Worm (Caenorhabditis elegans) whole organism, young adult: ENCODE measurements around the gene C05D12.5.
A peak's percentile ranks its signal among the peaks of the same experiment; 100 is the strongest.

Experiments
- B0019.2 ChIP-seq: fragments of 200-800 bp; sonication (Bioruptor generic); conservative IDR thresholded peaks from 2 replicates; pipeline ENCODE4 v1.3.6; 2022; ENCODE audit warnings: missing genetic modification reagents, missing genetic modification characterization, missing compliant biosample characterization
- B0261.1 ChIP-seq: sonication (generic microtip); optimal IDR thresholded peaks from 2 replicates; lab custom pipeline; 2016; ENCODE audit warnings: mild to moderate bottlenecking, missing genetic modification characterization, moderate library complexity, missing compliant biosample characterization
- C17E4.6 ChIP-seq: fragments of 200-800 bp; sonication (Bioruptor generic); IDR thresholded peaks from 2 replicates; pipeline ENCODE4 v1.3.6; 2022; ENCODE audit warnings: missing genetic modification reagents, missing genetic modification characterization, missing compliant biosample characterization
- D2030.7 ChIP-seq: fragments of 200-800 bp; sonication (Bioruptor generic); IDR thresholded peaks from 2 replicates; pipeline ENCODE4 v1.3.6; 2022; ENCODE audit warnings: missing genetic modification reagents, missing genetic modification characterization, missing compliant biosample characterization
- F10E7.11 ChIP-seq: sonication (generic microtip); optimal IDR thresholded peaks from 2 replicates; lab custom pipeline; 2017; ENCODE audit warnings: mild to moderate bottlenecking, missing genetic modification characterization, moderate library complexity, missing compliant biosample characterization
- F39B2.1 ChIP-seq: fragments of 200-800 bp; sonication (Bioruptor generic); IDR thresholded peaks from 2 replicates; pipeline ENCODE4 v1.3.6; 2022; ENCODE audit warnings: missing genetic modification reagents, missing genetic modification characterization, missing compliant biosample characterization
- F52B5.7 ChIP-seq: sonication (generic microtip); optimal IDR thresholded peaks from 2 replicates; lab custom pipeline; 2016; ENCODE audit warnings: mild to moderate bottlenecking, missing genetic modification characterization, missing compliant biosample characterization
- K11D2.4 ChIP-seq: fragments of 200-800 bp; sonication (Bioruptor generic); IDR thresholded peaks from 2 replicates; pipeline ENCODE4 v1.3.6; 2022; ENCODE audit warnings: missing genetic modification reagents, missing genetic modification characterization, missing compliant biosample characterization
- T07F8.4 ChIP-seq: sonication (generic microtip); optimal IDR thresholded peaks from 2 replicates; lab custom pipeline; 2016; ENCODE audit warnings: mild to moderate bottlenecking, missing genetic modification characterization, moderate library complexity, missing compliant biosample characterization
- T26A5.8 ChIP-seq: sonication (generic microtip); optimal IDR thresholded peaks from 2 replicates; lab custom pipeline; 2016; ENCODE audit warnings: missing genetic modification characterization, missing compliant biosample characterization
- Y56A3A.18 ChIP-seq: fragments of 200-800 bp; sonication (Bioruptor generic); IDR thresholded peaks from 2 replicates; pipeline ENCODE4 v1.3.6; 2022; ENCODE audit warnings: missing genetic modification reagents, missing genetic modification characterization, missing compliant biosample characterization
- akir-1 ChIP-seq: fragments of 200-800 bp; sonication (Bioruptor generic); optimal IDR thresholded peaks from 2 replicates; lab custom pipeline; 2018; ENCODE audit warnings: mild to moderate bottlenecking, missing genetic modification characterization, moderate library complexity, missing compliant biosample characterization
- ama-1 ChIP-seq, 3 experiments: fragments of 150-350 bp in 1 of 3; sonication (generic microtip) in 2 of 3; optimal IDR thresholded peaks; 2 replicates each; lab custom pipeline; 2014 to 2018; ENCODE audit warnings: missing biosample characterization in 2 of 3, missing genetic modification characterization in 2 of 3, missing genetic modification reagents in 2 of 3
- attf-3 ChIP-seq: fragments of 200-800 bp; sonication (Bioruptor generic); conservative IDR thresholded peaks from 2 replicates; pipeline ENCODE4 v1.3.6; 2022; ENCODE audit warnings: missing genetic modification reagents, missing genetic modification characterization, missing compliant biosample characterization
- bed-2 ChIP-seq: fragments of 200-800 bp; sonication (Bioruptor generic); IDR thresholded peaks from 2 replicates; pipeline ENCODE4 v1.3.6; 2022; ENCODE audit warnings: missing genetic modification reagents, missing genetic modification characterization, missing compliant biosample characterization
- cebp-1 ChIP-seq, 2 experiments: fragments of 200-800 bp in 1 of 2; sonication (Bioruptor generic) in 1 of 2; sonication (generic microtip) in 1 of 2; IDR thresholded peaks in 1 of 2; optimal IDR thresholded peaks in 1 of 2; 2 replicates each; pipeline versions ENCODE4 v1.3.6 to Lab custom; 2017 to 2022; ENCODE audit warnings: missing compliant biosample characterization in 2 of 2, missing genetic modification characterization in 2 of 2, mild to moderate bottlenecking in 1 of 2, missing genetic modification reagents in 1 of 2, moderate library complexity in 1 of 2
- cebp-2 ChIP-seq: fragments of 200-800 bp; sonication (Bioruptor generic); IDR thresholded peaks from 2 replicates; pipeline ENCODE4 v1.3.6; 2022; ENCODE audit warnings: missing genetic modification characterization, missing compliant biosample characterization
- ceh-100 ChIP-seq: fragments of 200-800 bp; sonication (Bioruptor generic); IDR thresholded peaks from 2 replicates; pipeline ENCODE4 v1.3.6; 2022; ENCODE audit warnings: missing genetic modification reagents, missing genetic modification characterization, missing compliant biosample characterization
- ceh-58 ChIP-seq: fragments of 200-800 bp; sonication (Bioruptor generic); IDR thresholded peaks from 2 replicates; pipeline ENCODE4 v1.3.6; 2022; ENCODE audit warnings: missing genetic modification characterization, missing compliant biosample characterization
- ceh-79 ChIP-seq: sonication (generic microtip); optimal IDR thresholded peaks from 2 replicates; lab custom pipeline; 2017; ENCODE audit warnings: mild to moderate bottlenecking, missing genetic modification characterization, missing compliant biosample characterization
- ceh-91 ChIP-seq: fragments of 200-800 bp; sonication (Bioruptor generic); IDR thresholded peaks from 2 replicates; pipeline ENCODE4 v1.3.6; 2022; ENCODE audit warnings: missing genetic modification reagents, missing genetic modification characterization, missing compliant biosample characterization
- efl-1 ChIP-seq: fragments of 150-350 bp; optimal IDR thresholded peaks from 2 replicates; lab custom pipeline; 2014; ENCODE audit warnings: missing biosample characterization, missing genetic modification reagents, missing genetic modification characterization
- egl-44 ChIP-seq: fragments of 200-800 bp; sonication (Bioruptor generic); IDR thresholded peaks from 2 replicates; pipeline ENCODE4 v1.3.6; 2022; ENCODE audit warnings: missing genetic modification reagents, missing genetic modification characterization, missing compliant biosample characterization
- ets-4 ChIP-seq: fragments of 200-800 bp; sonication (Bioruptor generic); optimal IDR thresholded peaks from 2 replicates; lab custom pipeline; 2018; ENCODE audit warnings: mild to moderate bottlenecking, missing genetic modification characterization, missing compliant biosample characterization
- hlh-26 ChIP-seq: fragments of 200-800 bp; sonication (Bioruptor generic); conservative IDR thresholded peaks from 2 replicates; pipeline ENCODE4 v1.3.6; 2022; ENCODE audit warnings: missing genetic modification reagents, missing genetic modification characterization, missing compliant biosample characterization
- hmg-20 ChIP-seq: fragments of 200-800 bp; sonication (Bioruptor generic); IDR thresholded peaks from 2 replicates; pipeline ENCODE4 v1.3.6; 2022; ENCODE audit warnings: missing genetic modification reagents, missing genetic modification characterization, missing compliant biosample characterization
- hsf-1 ChIP-seq: fragments of 200-800 bp; sonication (Bioruptor generic); IDR thresholded peaks from 2 replicates; pipeline ENCODE4 v1.3.6; 2022; ENCODE audit warnings: missing genetic modification reagents, missing genetic modification characterization, missing compliant biosample characterization
- lag-1 ChIP-seq: fragments of 200-800 bp; sonication (Bioruptor generic); IDR thresholded peaks from 2 replicates; pipeline ENCODE4 v1.3.6; 2022; ENCODE audit warnings: missing genetic modification reagents, missing genetic modification characterization, missing compliant biosample characterization
- let-526 ChIP-seq: fragments of 200-800 bp; sonication (Bioruptor generic); IDR thresholded peaks from 2 replicates; pipeline ENCODE4 v1.3.6; 2022; ENCODE audit warnings: missing genetic modification reagents, missing genetic modification characterization, missing compliant biosample characterization
- let-607 ChIP-seq, 2 experiments: fragments of 200-800 bp in 1 of 2; sonication (Bioruptor generic) in 1 of 2; sonication (generic microtip) in 1 of 2; optimal IDR thresholded peaks; 2 replicates each; lab custom pipeline; 2016 to 2018; ENCODE audit warnings: mild to moderate bottlenecking in 2 of 2, missing compliant biosample characterization in 2 of 2, missing genetic modification characterization in 2 of 2, moderate library complexity in 2 of 2, missing genotype in 1 of 2
- lin-35 ChIP-seq, 3 experiments: fragments of 150-350 bp in 2 of 3; sonication (generic microtip) in 1 of 3; optimal IDR thresholded peaks; 2 replicates each; lab custom pipeline; 2014 to 2018; ENCODE audit warnings: missing biosample characterization in 3 of 3, missing genetic modification characterization in 3 of 3, missing genetic modification reagents in 3 of 3
- lir-1 ChIP-seq: fragments of 200-800 bp; sonication (Bioruptor generic); conservative IDR thresholded peaks from 2 replicates; pipeline ENCODE4 v1.3.6; 2022; ENCODE audit warnings: missing genetic modification reagents, missing genetic modification characterization, missing compliant biosample characterization
- lsl-1 ChIP-seq: fragments of 200-800 bp; sonication (Bioruptor generic); optimal IDR thresholded peaks from 2 replicates; lab custom pipeline; 2018; ENCODE audit warnings: mild to moderate bottlenecking, missing genetic modification characterization, moderate library complexity, missing compliant biosample characterization
- lsy-27 ChIP-seq: sonication (generic microtip); optimal IDR thresholded peaks from 2 replicates; lab custom pipeline; 2017; ENCODE audit warnings: missing genetic modification characterization, mild to moderate bottlenecking, missing compliant biosample characterization, antibody characterized with exemption, missing genotype, borderline replicate concordance; ENCODE audit not compliant: insufficient read depth
- madf-6 ChIP-seq: fragments of 200-800 bp; sonication (Bioruptor generic); IDR thresholded peaks from 2 replicates; pipeline ENCODE4 v1.3.6; 2022; ENCODE audit warnings: missing genetic modification reagents, missing genetic modification characterization, missing compliant biosample characterization
- mxl-1 ChIP-seq: sonication (generic microtip); optimal IDR thresholded peaks from 2 replicates; lab custom pipeline; 2016; ENCODE audit warnings: missing genetic modification characterization, missing compliant biosample characterization
- nfya-2 ChIP-seq: fragments of 200-800 bp; sonication (Bioruptor generic); IDR thresholded peaks from 2 replicates; pipeline ENCODE4 v1.3.6; 2022; ENCODE audit warnings: missing genetic modification reagents, missing genetic modification characterization, missing compliant biosample characterization
- nfyb-1 ChIP-seq: fragments of 200-800 bp; sonication (Bioruptor generic); IDR thresholded peaks from 2 replicates; pipeline ENCODE4 v1.3.6; 2022; ENCODE audit warnings: missing genetic modification reagents, missing genetic modification characterization, missing compliant biosample characterization
- snpc-1.3 ChIP-seq: sonication (generic microtip); optimal IDR thresholded peaks from 2 replicates; lab custom pipeline; 2017; ENCODE audit warnings: missing genetic modification characterization, mild to moderate bottlenecking, missing compliant biosample characterization, antibody characterized with exemption, moderate library complexity, missing genotype, missing genetic modification reagents; ENCODE audit not compliant: insufficient read depth
- tbp1 ChIP-seq: fragments of 200-800 bp; sonication (Bioruptor generic); optimal IDR thresholded peaks from 2 replicates; lab custom pipeline; 2018; ENCODE audit warnings: mild to moderate bottlenecking, missing genetic modification characterization, missing compliant biosample characterization
- tbx-9 ChIP-seq: sonication (generic microtip); optimal IDR thresholded peaks from 2 replicates; lab custom pipeline; 2016; ENCODE audit warnings: borderline replicate concordance, missing genetic modification characterization, inconsistent platforms, missing compliant biosample characterization
- xnd-1 ChIP-seq: sonication (generic microtip); optimal IDR thresholded peaks from 2 replicates; lab custom pipeline; 2016; ENCODE audit warnings: missing genotype, missing genetic modification reagents, missing genetic modification characterization, missing compliant biosample characterization
- ztf-22 ChIP-seq: fragments of 200-800 bp; sonication (Bioruptor generic); optimal IDR thresholded peaks from 2 replicates; lab custom pipeline; 2018; ENCODE audit warnings: mild to moderate bottlenecking, missing genetic modification characterization, moderate library complexity, missing compliant biosample characterization

Gene C05D12.5

DNA sequence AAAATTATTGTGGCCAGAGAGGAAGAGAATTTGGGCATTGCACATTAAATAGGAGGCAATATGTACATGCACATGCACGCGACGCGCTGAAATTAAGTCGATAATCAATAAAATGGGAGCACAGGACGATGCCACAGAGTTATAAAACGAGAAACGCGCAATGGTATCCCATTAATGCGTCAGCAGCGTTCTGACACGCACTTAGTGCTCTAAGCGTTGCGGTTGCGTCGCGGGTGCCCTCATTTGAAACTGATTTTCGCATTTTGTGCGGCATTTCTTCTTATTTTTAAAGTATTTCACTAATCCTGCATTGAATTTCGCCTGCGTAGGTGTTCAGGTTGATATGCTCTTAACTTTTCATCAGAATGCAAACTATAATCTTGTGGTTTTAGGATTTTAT lies 19.0 kb downstream of the C05D12.5 start, which contains the start of gene rsp-1 (continued):
- TF ChIP-seq ets-4 (GFP tag; lab: Kevin White, UChicago) (peak; percentile 40), snpc-1.3 (tag; lab: Kevin White, UChicago) (peak; percentile 72), ztf-22 (no peak), akir-1 (no peak), attf-3 (peak; percentile 79), mxl-1 (tag; lab: Kevin White, UChicago) (no peak), F39B2.1 (GFP tag; lab: Robert Waterston, UW) (no peak), hlh-26 (GFP tag; lab: Robert Waterston, UW) (no peak), let-526 (GFP tag; lab: Robert Waterston, UW) (peak; percentile 79), tbp1 (peak; percentile 72), T26A5.8 (tag; lab: Kevin White, UChicago) (no peak), K11D2.4 (peak; percentile 88), lsy-27 (tag; lab: Kevin White, UChicago) (no peak), Y56A3A.18 (GFP tag; lab: Robert Waterston, UW) (0 out of 2 replicates have a peak, but pooled peaks have one; percentile 49), lin-35 (GFP tag; optimal IDR thresholded peaks at IDR 0.05; lab: Kevin White, UChicago) (peak in 2 of 3 experiments; percentile 74 to 93), ceh-58 (no peak), efl-1 (GFP tag; lab: Kevin White, UChicago) (peak; percentile 60), B0261.1 (tag; lab: Kevin White, UChicago) (peak; percentile 12), T07F8.4 (tag; lab: Kevin White, UChicago) (no peak), ceh-91 (GFP tag; lab: Robert Waterston, UW) (peak; percentile 73), cebp-2 (GFP tag; lab: Robert Waterston, UW) (no peak), bed-2 (GFP tag; lab: Robert Waterston, UW) (no peak), F10E7.11 (no peak), C17E4.6 (GFP tag; lab: Robert Waterston, UW) (peak; percentile 69), egl-44 (0 out of 2 replicates have a peak, but pooled peaks have one; percentile 29), F52B5.7 (tag; lab: Kevin White, UChicago) (peak; percentile 16), nfya-2 (no peak), ceh-79 (tag; lab: Kevin White, UChicago) (no peak), lsl-1 (GFP tag; lab: Kevin White, UChicago) (peak; percentile 79), hsf-1 (GFP tag; lab: Robert Waterston, UW) (peak; percentile 12; the same call in 1 of the 2 replicates), hmg-20 (no peak), lir-1 (0 out of 2 replicates have a peak, but pooled peaks have one; percentile 39), madf-6 (GFP tag; lab: Robert Waterston, UW) (peak; percentile 84)

- TF ChIP-seq ceh-100 (GFP tag; lab: Robert Waterston, UW) (no peak), nfyb-1 (GFP tag; lab: Robert Waterston, UW) (0 out of 2 replicates have a peak, but pooled peaks have one; percentile 31), lag-1 (GFP tag; lab: Robert Waterston, UW) (no peak), mxl-1 (tag; lab: Kevin White, UChicago) (no peak), tbx-9 (no peak), B0019.2 (GFP tag; lab: Robert Waterston, UW) (no peak), ets-4 (GFP tag; lab: Kevin White, UChicago) (no peak), ama-1 (optimal IDR thresholded peaks at IDR 0.05; lab: Kevin White, UChicago) (no peak), ama-1 (GFP tag; optimal IDR thresholded peaks at IDR 0.05; lab: Kevin White, UChicago) (no peak), xnd-1 (tag; lab: Kevin White, UChicago) (no peak), D2030.7 (GFP tag; lab: Robert Waterston, UW) (no peak), let-607 (tag; optimal IDR thresholded peaks at IDR 0.05; lab: Kevin White, UChicago) (no peak), madf-6 (GFP tag; lab: Robert Waterston, UW) (peak; percentile 37; the same call in 1 of the 2 replicates), cebp-1 (GFP tag; IDR thresholded peaks at IDR 0.05; lab: Robert Waterston, UW) (no peak), cebp-1 (tag; optimal IDR thresholded peaks at IDR 0.05; lab: Kevin White, UChicago) (peak; percentile 31)
Measured at ce11 chrII:11453639-11454038, 19.6 kb downstream of the C05D12.5 start.
